Fruit fly (Drosophila melanogaster) whole organism, embryonic: Measurements from ENCODE around the gene CG7627.

Source experiments
- Blimp-1 ChIP-seq: fragments of 200-800 bp; sonication (Bioruptor generic); optimal IDR thresholded peaks from 3 replicates; lab custom pipeline; 2018; ENCODE audit warnings: missing biosample characterization, missing genetic modification characterization, mild to moderate bottlenecking, moderate library complexity, missing genetic modification reagents
- CG10321 ChIP-seq: fragments of 200-800 bp; sonication (Bioruptor generic); IDR thresholded peaks from 2 replicates; pipeline ENCODE4 v1.3.6; 2022; ENCODE audit warnings: missing biosample characterization, missing genetic modification characterization
- CG10979 ChIP-seq: fragments of 200-800 bp; sonication (Bioruptor generic); optimal IDR thresholded peaks from 2 replicates; lab custom pipeline; 2018; ENCODE audit warnings: missing biosample characterization, mild to moderate bottlenecking, missing genetic modification characterization, moderate library complexity
- CG11504 ChIP-seq: fragments of 200-800 bp; sonication (Bioruptor generic); optimal IDR thresholded peaks from 3 replicates; lab custom pipeline; 2019; ENCODE audit warnings: missing biosample characterization, mild to moderate bottlenecking, missing genetic modification characterization, moderate library complexity
- CG12104 ChIP-seq: fragments of 200-800 bp; sonication (Bioruptor generic); optimal IDR thresholded peaks from 3 replicates; lab custom pipeline; 2016; ENCODE audit warnings: missing biosample characterization, missing genetic modification characterization
- CG12391 ChIP-seq: fragments of 200-800 bp; sonication (Bioruptor generic); optimal IDR thresholded peaks from 3 replicates; lab custom pipeline; 2018; ENCODE audit warnings: missing biosample characterization, mild to moderate bottlenecking, missing genetic modification characterization, moderate library complexity
- CG12659 ChIP-seq: fragments of 200-800 bp; sonication (Bioruptor generic); optimal IDR thresholded peaks from 3 replicates; lab custom pipeline; 2017; ENCODE audit warnings: mild to moderate bottlenecking, missing biosample characterization, missing genetic modification reagents, missing genetic modification characterization
- CG15073 ChIP-seq: fragments of 200-800 bp; sonication (Bioruptor generic); optimal IDR thresholded peaks from 2 replicates; lab custom pipeline; 2016; ENCODE audit warnings: missing biosample characterization, missing genetic modification characterization
- CG15269 ChIP-seq: fragments of 200-800 bp; sonication (Bioruptor generic); optimal IDR thresholded peaks from 2 replicates; lab custom pipeline; 2018; ENCODE audit warnings: missing biosample characterization, mild to moderate bottlenecking, missing genetic modification characterization, moderate library complexity
- CG15514 ChIP-seq: fragments of 200-800 bp; sonication (Bioruptor generic); optimal IDR thresholded peaks from 3 replicates; lab custom pipeline; 2017; ENCODE audit warnings: missing biosample characterization, missing genetic modification characterization, mild to moderate bottlenecking, moderate library complexity, missing genetic modification reagents
- CG17802 ChIP-seq: fragments of 200-800 bp; sonication (Bioruptor generic); optimal IDR thresholded peaks from 2 replicates; lab custom pipeline; 2018; ENCODE audit warnings: missing biosample characterization, mild to moderate bottlenecking, missing genetic modification characterization, moderate library complexity
- CG2116 ChIP-seq: fragments of 200-800 bp; sonication (Bioruptor generic); optimal IDR thresholded peaks from 3 replicates; lab custom pipeline; 2018; ENCODE audit warnings: missing biosample characterization, mild to moderate bottlenecking, missing genetic modification characterization
- CG30020 ChIP-seq: fragments of 200-800 bp; optimal IDR thresholded peaks from 2 replicates; lab custom pipeline; 2019; ENCODE audit warnings: missing biosample characterization, mild to moderate bottlenecking, missing genetic modification characterization, moderate library complexity
- CG3726 ChIP-seq: fragments of 200-800 bp; sonication (Bioruptor generic); IDR thresholded peaks from 3 replicates; pipeline ENCODE4, ENCODE4 v1.3.6; 2022; ENCODE audit warnings: missing biosample characterization, missing genetic modification characterization
- CG4282 ChIP-seq: fragments of 200-800 bp; sonication (Bioruptor generic); optimal IDR thresholded peaks from 2 replicates; lab custom pipeline; 2016; ENCODE audit warnings: missing biosample characterization, missing genetic modification characterization
- CG4730 ChIP-seq: fragments of 200-800 bp; sonication (Bioruptor generic); IDR thresholded peaks from 2 replicates; pipeline ENCODE4 v1.3.6; 2022; ENCODE audit warnings: missing biosample characterization, missing genetic modification characterization
- CG6791 ChIP-seq: fragments of 200-800 bp; sonication (Bioruptor generic); IDR thresholded peaks from 3 replicates; pipeline ENCODE4 v1.3.6; 2022; ENCODE audit warnings: missing biosample characterization, missing genetic modification characterization; ENCODE audit not compliant: partially characterized antibody
- CG7839 ChIP-seq: fragments of 200-800 bp; sonication (Bioruptor generic); optimal IDR thresholded peaks from 3 replicates; lab custom pipeline; 2018; ENCODE audit warnings: missing biosample characterization, mild to moderate bottlenecking, missing genetic modification characterization, moderate library complexity
- CG8089 ChIP-seq: fragments of 200-800 bp; sonication (Bioruptor generic); optimal IDR thresholded peaks from 3 replicates; lab custom pipeline; 2016; ENCODE audit warnings: missing biosample characterization, missing genetic modification characterization
- CG8290 ChIP-seq, 3 experiments: fragments of 200-800 bp; sonication (Bioruptor generic); optimal IDR thresholded peaks; 2 replicates each; lab custom pipeline; 2016 to 2019; ENCODE audit warnings: missing biosample characterization in 3 of 3, missing genetic modification characterization in 3 of 3, mild to moderate bottlenecking in 2 of 3, moderate library complexity in 1 of 3
- D19B ChIP-seq: fragments of 200-800 bp; sonication (Bioruptor generic); optimal IDR thresholded peaks from 2 replicates; lab custom pipeline; 2017; ENCODE audit warnings: missing biosample characterization, mild to moderate bottlenecking, missing genetic modification characterization
- Doc3 ChIP-seq: fragments of 200-800 bp; sonication (Bioruptor generic); IDR thresholded peaks from 3 replicates; pipeline ENCODE4 v1.3.6; 2022; ENCODE audit warnings: missing biosample characterization, missing genetic modification characterization; ENCODE audit not compliant: partially characterized antibody
- Ets97D ChIP-seq: fragments of 200-800 bp; sonication (Bioruptor generic); optimal IDR thresholded peaks from 3 replicates; lab custom pipeline; 2016; ENCODE audit warnings: missing biosample characterization, missing genetic modification characterization
- H15 ChIP-seq: fragments of 200-800 bp; sonication (Bioruptor generic); IDR thresholded peaks from 3 replicates; pipeline ENCODE4 v1.3.6; 2022; ENCODE audit warnings: missing biosample characterization, missing genetic modification characterization
- HLH54F ChIP-seq: fragments of 200-800 bp; sonication (Bioruptor generic); optimal IDR thresholded peaks from 3 replicates; lab custom pipeline; 2016; ENCODE audit warnings: missing biosample characterization, missing genetic modification characterization
- Hand ChIP-seq: fragments of 200-800 bp; sonication (Bioruptor generic); optimal IDR thresholded peaks from 2 replicates; lab custom pipeline; 2017; ENCODE audit warnings: mild to moderate bottlenecking, missing biosample characterization, missing genetic modification reagents, missing genetic modification characterization
- HmgD ChIP-seq: fragments of 200-800 bp; sonication (Bioruptor generic); optimal IDR thresholded peaks from 3 replicates; lab custom pipeline; 2016; ENCODE audit warnings: missing biosample characterization, missing genetic modification characterization
- MTF-1 ChIP-seq: fragments of 200-800 bp; sonication (Bioruptor generic); optimal IDR thresholded peaks from 2 replicates; lab custom pipeline; 2018; ENCODE audit warnings: missing biosample characterization, mild to moderate bottlenecking, missing genetic modification characterization, borderline replicate concordance
- Mrtf ChIP-seq: fragments of 200-800 bp; sonication (Bioruptor generic); IDR thresholded peaks from 3 replicates; pipeline ENCODE4 v1.3.6; 2022; ENCODE audit warnings: missing biosample characterization, missing genetic modification characterization
- Nf-YB ChIP-seq: fragments of 200-800 bp; sonication (Bioruptor generic); optimal IDR thresholded peaks from 3 replicates; lab custom pipeline; 2019; ENCODE audit warnings: missing biosample characterization, mild to moderate bottlenecking, missing genetic modification characterization, moderate library complexity
- NfI ChIP-seq: fragments of 200-800 bp; sonication (Bioruptor generic); optimal IDR thresholded peaks from 3 replicates; lab custom pipeline; 2018; ENCODE audit warnings: missing biosample characterization, mild to moderate bottlenecking, missing genetic modification characterization, moderate library complexity
- Rx ChIP-seq: fragments of 200-800 bp; sonication (Bioruptor generic); IDR thresholded peaks from 2 replicates; pipeline ENCODE4 v1.3.6; 2022; ENCODE audit warnings: missing biosample characterization, missing genetic modification characterization
- Side ChIP-seq: fragments of 200-800 bp; sonication (Bioruptor generic); optimal IDR thresholded peaks from 2 replicates; lab custom pipeline; 2016; ENCODE audit warnings: missing biosample characterization, missing genetic modification characterization
- YL-1 ChIP-seq: fragments of 200-800 bp; sonication (Bioruptor generic); optimal IDR thresholded peaks from 3 replicates; lab custom pipeline; 2017; ENCODE audit warnings: missing biosample characterization, mild to moderate bottlenecking, missing genetic modification characterization
- abd-A ChIP-seq: fragments of 200-800 bp; sonication (Bioruptor generic); optimal IDR thresholded peaks from 3 replicates; lab custom pipeline; 2019; ENCODE audit warnings: missing biosample characterization, mild to moderate bottlenecking, missing genetic modification characterization, moderate library complexity
- chm ChIP-seq: fragments of 200-800 bp; sonication (Bioruptor generic); IDR thresholded peaks from 2 replicates; pipeline ENCODE4 v1.3.6; 2022; ENCODE audit warnings: missing biosample characterization, missing genetic modification characterization
- corto ChIP-seq: fragments of 200-800 bp; sonication (Bioruptor generic); optimal IDR thresholded peaks from 2 replicates; lab custom pipeline; 2016; ENCODE audit warnings: missing biosample characterization, mild to moderate bottlenecking, missing genetic modification characterization, moderate library complexity
- crp ChIP-seq, 2 experiments: fragments of 200-800 bp; sonication (Bioruptor generic); optimal IDR thresholded peaks; 2 replicates in 1 of 2; 3 replicates in 1 of 2; lab custom pipeline; 2017; ENCODE audit warnings: missing biosample characterization in 2 of 2, missing genetic modification characterization in 2 of 2, mild to moderate bottlenecking in 1 of 2, moderate library complexity in 1 of 2
- ems ChIP-seq: fragments of 200-800 bp; sonication (Bioruptor generic); optimal IDR thresholded peaks from 3 replicates; lab custom pipeline; 2016; ENCODE audit warnings: missing biosample characterization, missing genetic modification characterization
- fru ChIP-seq: fragments of >200 bp; optimal IDR thresholded peaks from 2 replicates; lab custom pipeline; 2017
- h ChIP-seq: fragments of >200 bp; optimal IDR thresholded peaks from 2 replicates; lab custom pipeline; 2017
- pan ChIP-seq, 4 experiments: fragments of >200 bp in 3 of 4; fragments of 200-800 bp in 1 of 4; sonication (Bioruptor generic) in 1 of 4; optimal IDR thresholded peaks in 3 of 4; IDR thresholded peaks in 1 of 4; 2 replicates each; pipeline versions ENCODE4 v1.3.6 to Lab custom; 2017 to 2022; ENCODE audit warnings: missing biosample characterization in 2 of 4, missing genetic modification characterization in 2 of 4, mixed read lengths in 1 of 4
- ranshi ChIP-seq: fragments of 200-800 bp; sonication (Bioruptor generic); IDR thresholded peaks from 2 replicates; pipeline ENCODE4 v1.3.6; 2022; ENCODE audit warnings: missing biosample characterization, missing genetic modification characterization
- slp2 ChIP-seq: fragments of 200-800 bp; sonication (Bioruptor generic); optimal IDR thresholded peaks from 2 replicates; lab custom pipeline; 2016; ENCODE audit warnings: missing biosample characterization, missing genetic modification characterization
- sug ChIP-seq: fragments of 200-800 bp; optimal IDR thresholded peaks from 2 replicates; lab custom pipeline; 2019; ENCODE audit warnings: missing biosample characterization, mild to moderate bottlenecking, missing genetic modification characterization, moderate library complexity
- wek ChIP-seq: fragments of 200-800 bp; sonication (Bioruptor generic); optimal IDR thresholded peaks from 3 replicates; lab custom pipeline; 2018; ENCODE audit warnings: missing biosample characterization, mild to moderate bottlenecking, missing genetic modification characterization, moderate library complexity
- zen2 ChIP-seq: fragments of 200-800 bp; sonication (Bioruptor generic); IDR thresholded peaks from 3 replicates; pipeline ENCODE4 v1.3.6; 2022; ENCODE audit warnings: missing biosample characterization, missing genetic modification characterization; ENCODE audit not compliant: partially characterized antibody
- zfh2 ChIP-seq: fragments of 200-800 bp; sonication (Bioruptor generic); optimal IDR thresholded peaks from 2 replicates; lab custom pipeline; 2016; ENCODE audit warnings: missing biosample characterization, missing genetic modification characterization

The CG7627 gene

DNA sequence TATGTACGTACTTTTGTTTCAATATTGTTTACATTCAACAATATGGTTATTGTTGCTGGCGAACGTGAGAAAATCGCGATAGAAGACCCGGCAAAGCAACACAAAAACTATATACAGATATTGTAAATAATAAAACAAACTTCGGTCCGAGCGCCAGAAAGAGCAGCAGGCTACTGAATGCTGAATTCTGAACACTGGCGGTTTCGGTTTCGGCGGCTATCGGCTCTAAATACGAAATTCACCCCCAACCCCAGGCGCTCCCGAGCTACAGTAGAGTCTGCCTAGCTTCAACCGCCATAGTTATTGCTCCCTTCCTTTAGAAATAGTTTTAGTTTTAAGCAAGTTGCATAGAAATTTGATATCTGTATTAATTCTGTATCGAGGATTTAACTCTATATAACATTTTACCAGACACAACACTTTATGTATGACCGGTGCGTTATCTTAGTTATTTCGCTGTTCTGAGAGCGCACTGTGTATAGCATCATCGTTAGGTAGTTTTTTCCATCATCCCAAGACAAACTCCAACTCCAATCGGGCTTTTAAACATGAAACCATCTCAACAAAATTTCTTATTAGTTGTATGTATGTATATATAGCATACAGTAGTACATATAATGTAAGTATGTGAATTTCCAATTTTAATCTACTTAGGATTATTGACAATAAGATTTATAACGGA, at the start of gene CG7627 (continued):
- peak; percentile 64 for TF ChIP-seq D19B (GFP tag; lab: Kevin White, UChicago)
- TF ChIP-seq CG30020 (tag; lab: Kevin White, UChicago) = peak; percentile 32
- TF ChIP-seq CG12659 (GFP tag; lab: Kevin White, UChicago) = peak; percentile 73
- no peak for TF ChIP-seq Doc3 (GFP tag; lab: Robert Waterston, UW)
- TF ChIP-seq HLH54F (GFP tag; lab: Kevin White, UChicago) = peak; percentile 72
- peak; percentile 12 for TF ChIP-seq slp2 (GFP tag; lab: Kevin White, UChicago)
- peak; percentile 67 for TF ChIP-seq CG4730
- peak in 1 of 2 experiments; percentile 7 for TF ChIP-seq crp (GFP tag; optimal IDR thresholded peaks at IDR 0.05; lab: Kevin White, UChicago)
- peak; percentile 60 for TF ChIP-seq Rx (GFP tag; lab: Robert Waterston, UW)
- TF ChIP-seq CG12104 (GFP tag; lab: Kevin White, UChicago) = peak; percentile 76
- peak; percentile 80 for TF ChIP-seq Mrtf (GFP tag; lab: Robert Waterston, UW)
- no peak for TF ChIP-seq CG4282
- no peak for TF ChIP-seq corto (GFP tag; lab: Kevin White, UChicago)
- no peak for TF ChIP-seq pan (optimal IDR thresholded peaks at IDR 0.05; lab: Kevin White, UChicago)
- TF ChIP-seq pan (GFP tag; optimal IDR thresholded peaks at IDR 0.05 in 1 of 2, IDR thresholded peaks at IDR 0.05 in 1 of 2) = peak in 1 of 2 experiments; percentile 83
- peak; percentile 22 for TF ChIP-seq CG8290 (GFP tag; optimal IDR thresholded peaks at IDR 0.05; lab: Kevin White, UChicago)
- TF ChIP-seq CG8290 (tag; optimal IDR thresholded peaks at IDR 0.05; lab: Kevin White, UChicago) = peak in 1 of 2 experiments; percentile 71
- peak; percentile 62 for TF ChIP-seq Hand (GFP tag; lab: Kevin White, UChicago)
- TF ChIP-seq NfI = peak; percentile 52
- peak; percentile 65 for TF ChIP-seq HmgD (GFP tag; lab: Kevin White, UChicago)
- peak; percentile 30 for TF ChIP-seq wek
- TF ChIP-seq Nf-YB (GFP tag; lab: Kevin White, UChicago) = peak; percentile 26
- peak; percentile 55 for TF ChIP-seq sug (tag; lab: Kevin White, UChicago)
- peak; percentile 29 for TF ChIP-seq MTF-1 (GFP tag; lab: Kevin White, UChicago)
- TF ChIP-seq CG12391 (tag; lab: Kevin White, UChicago) = peak; percentile 77
- TF ChIP-seq CG8089 (GFP tag; lab: Kevin White, UChicago) = peak; percentile 62
- peak; percentile 67 for TF ChIP-seq ems (GFP tag; lab: Kevin White, UChicago)
- peak; percentile 17 for TF ChIP-seq CG2116 (GFP tag; lab: Kevin White, UChicago)
- TF ChIP-seq YL-1 (GFP tag; lab: Kevin White, UChicago) = no peak
- TF ChIP-seq CG15073 (GFP tag; lab: Kevin White, UChicago) = peak; percentile 15
- TF ChIP-seq h (lab: Kevin White, UChicago) = no peak
- TF ChIP-seq CG11504 (tag; lab: Kevin White, UChicago) = peak; percentile 71
- TF ChIP-seq zfh2 (GFP tag; lab: Kevin White, UChicago) = peak; percentile 74
- TF ChIP-seq fru (lab: Kevin White, UChicago) = no peak
- no peak for TF ChIP-seq zen2
- TF ChIP-seq CG15514 = peak; percentile 53
- TF ChIP-seq CG7839 (tag; lab: Kevin White, UChicago) = peak; percentile 80
- peak; percentile 81 for TF ChIP-seq ranshi
- TF ChIP-seq Blimp-1 (GFP tag; lab: Kevin White, UChicago) = peak; percentile 66
- peak; percentile 78 for TF ChIP-seq CG10979
- peak; percentile 76 for TF ChIP-seq CG15269
- 0 out of 3 replicates have a peak, but pooled peaks have one; percentile 51 for TF ChIP-seq CG3726 (GFP tag; lab: Robert Waterston, UW)
- TF ChIP-seq Side (GFP tag; lab: Kevin White, UChicago) = peak; percentile 70
- TF ChIP-seq abd-A (tag; lab: Kevin White, UChicago) = peak; percentile 2
- TF ChIP-seq chm = peak; percentile 72; the same call in 1 of the 2 replicates
- peak; percentile 42 for TF ChIP-seq Ets97D (GFP tag; lab: Kevin White, UChicago)
- no peak; the same call in 2 of the 3 replicates for TF ChIP-seq H15 (GFP tag; lab: Robert Waterston, UW)
- TF ChIP-seq CG6791 (GFP tag; lab: Robert Waterston, UW) = no peak
- TF ChIP-seq CG10321 (GFP tag; lab: Robert Waterston, UW) = no peak
- TF ChIP-seq CG17802 (tag; lab: Kevin White, UChicago) = peak; percentile 34
